Fruit fly (Drosophila melanogaster) whole organism, prepupa: ENCODE data around the gene lwr.

Source experiments
- Blimp-1 ChIP-seq: fragments of 200-800 bp; sonication (Bioruptor generic); optimal IDR thresholded peaks from 3 replicates; lab custom pipeline; 2017; ENCODE audit warnings: missing biosample characterization, missing genetic modification characterization, mild to moderate bottlenecking, moderate library complexity, missing genetic modification reagents
- CG10631 ChIP-seq: fragments of 200-800 bp; sonication (Bioruptor generic); optimal IDR thresholded peaks from 2 replicates; lab custom pipeline; 2016; ENCODE audit warnings: missing biosample characterization, missing genetic modification characterization
- CG10669 ChIP-seq: fragments of 200-800 bp; sonication (Bioruptor generic); optimal IDR thresholded peaks from 3 replicates; lab custom pipeline; 2018; ENCODE audit warnings: missing biosample characterization, mild to moderate bottlenecking, missing genetic modification characterization, moderate library complexity
- CG11294 ChIP-seq: fragments of 200-800 bp; sonication (Bioruptor generic); IDR thresholded peaks from 2 replicates; pipeline ENCODE4 v1.3.6; 2022; ENCODE audit warnings: missing biosample characterization, missing genetic modification characterization
- CG11762 ChIP-seq: fragments of 200-800 bp; sonication (Bioruptor generic); optimal IDR thresholded peaks from 3 replicates; lab custom pipeline; 2016; ENCODE audit warnings: missing biosample characterization, missing genetic modification characterization; ENCODE audit not compliant: insufficient read depth
- CG11902 ChIP-seq: fragments of 200-800 bp; sonication (Bioruptor generic); optimal IDR thresholded peaks from 3 replicates; lab custom pipeline; 2016; ENCODE audit warnings: missing biosample characterization, missing genetic modification characterization
- CG15336 ChIP-seq: fragments of 200-800 bp; sonication (Bioruptor generic); IDR thresholded peaks from 2 replicates; pipeline ENCODE4 v1.3.6; 2022; ENCODE audit warnings: missing biosample characterization, missing genetic modification characterization
- CG1621 ChIP-seq: fragments of 200-800 bp; sonication (Bioruptor generic); optimal IDR thresholded peaks from 3 replicates; lab custom pipeline; 2018; ENCODE audit warnings: missing biosample characterization, mild to moderate bottlenecking, missing genetic modification characterization
- CG16779 ChIP-seq: fragments of 200-800 bp; sonication (Bioruptor generic); optimal IDR thresholded peaks from 3 replicates; lab custom pipeline; 2017; ENCODE audit warnings: missing biosample characterization, mild to moderate bottlenecking, missing genetic modification characterization
- CG3032 ChIP-seq: fragments of 200-800 bp; optimal IDR thresholded peaks from 2 replicates; lab custom pipeline; 2019; ENCODE audit warnings: missing biosample characterization, mild to moderate bottlenecking, missing genetic modification characterization, moderate library complexity
- CG31627 ChIP-seq: fragments of 200-800 bp; sonication (Bioruptor generic); optimal IDR thresholded peaks from 3 replicates; lab custom pipeline; 2016; ENCODE audit warnings: missing biosample characterization, missing genetic modification characterization
- CG32006 ChIP-seq: fragments of 200-800 bp; sonication (Bioruptor generic); optimal IDR thresholded peaks from 3 replicates; lab custom pipeline; 2017; ENCODE audit warnings: missing biosample characterization, mild to moderate bottlenecking, missing genetic modification characterization
- CG34406 ChIP-seq: fragments of 200-800 bp; sonication (Bioruptor generic); optimal IDR thresholded peaks from 3 replicates; lab custom pipeline; 2016; ENCODE audit warnings: missing biosample characterization, missing genetic modification characterization
- CG3919 ChIP-seq: fragments of 200-800 bp; sonication (Bioruptor generic); optimal IDR thresholded peaks from 3 replicates; lab custom pipeline; 2016; ENCODE audit warnings: missing biosample characterization, missing genetic modification characterization
- CG4318 ChIP-seq: fragments of 200-800 bp; sonication (Bioruptor generic); optimal IDR thresholded peaks from 3 replicates; lab custom pipeline; 2017; ENCODE audit warnings: missing biosample characterization, mild to moderate bottlenecking, missing genetic modification characterization
- CG6163 ChIP-seq: fragments of 200-800 bp; sonication (Bioruptor generic); IDR thresholded peaks from 3 replicates; pipeline ENCODE4 v1.3.6; 2022; ENCODE audit warnings: missing biosample characterization, missing genetic modification characterization
- CG6276 ChIP-seq: fragments of 200-800 bp; sonication (Bioruptor generic); optimal IDR thresholded peaks from 2 replicates; lab custom pipeline; 2017; ENCODE audit warnings: missing biosample characterization, mild to moderate bottlenecking, missing genetic modification characterization
- CG6808 ChIP-seq: fragments of 200-800 bp; sonication (Bioruptor generic); optimal IDR thresholded peaks from 3 replicates; lab custom pipeline; 2017; ENCODE audit warnings: missing biosample characterization, missing genetic modification characterization, mild to moderate bottlenecking, moderate library complexity, missing genetic modification reagents
- CG8119 ChIP-seq: fragments of 200-800 bp; sonication (Bioruptor generic); IDR thresholded peaks from 3 replicates; pipeline ENCODE4 v1.3.6; 2022; ENCODE audit warnings: missing biosample characterization, missing genetic modification characterization
- CG8319 ChIP-seq: fragments of 200-800 bp; sonication (Bioruptor generic); optimal IDR thresholded peaks from 3 replicates; lab custom pipeline; 2016; ENCODE audit warnings: missing biosample characterization, missing genetic modification characterization
- CG8632 ChIP-seq: fragments of 200-800 bp; sonication (Bioruptor generic); optimal IDR thresholded peaks from 3 replicates; lab custom pipeline; 2016; ENCODE audit warnings: missing biosample characterization, missing genetic modification characterization
- Eip75B ChIP-seq: fragments of 200-800 bp; sonication (Bioruptor generic); optimal IDR thresholded peaks from 3 replicates; lab custom pipeline; 2016; ENCODE audit warnings: missing biosample characterization, missing genetic modification characterization
- Eip78C ChIP-seq: fragments of 200-800 bp; sonication (Bioruptor generic); peaks from one replicate; lab custom pipeline; 2016; ENCODE audit warnings: missing biosample characterization, missing genetic modification characterization
- Eip93F ChIP-seq: fragments of 200-800 bp; sonication (Bioruptor generic); optimal IDR thresholded peaks from 2 replicates; lab custom pipeline; 2016; ENCODE audit warnings: missing biosample characterization, mild to moderate bottlenecking, missing genetic modification characterization
- Ets21C ChIP-seq: fragments of 200-800 bp; sonication (Bioruptor generic); optimal IDR thresholded peaks from 3 replicates; lab custom pipeline; 2016; ENCODE audit warnings: missing biosample characterization, missing genetic modification characterization
- Gug ChIP-seq: fragments of 200-800 bp; sonication (Bioruptor generic); IDR thresholded peaks from 2 replicates; pipeline ENCODE4 v1.3.6; 2022; ENCODE audit warnings: missing biosample characterization, missing genetic modification characterization
- Hr39 ChIP-seq: fragments of 200-800 bp; sonication (Bioruptor generic); optimal IDR thresholded peaks from 2 replicates; lab custom pipeline; 2016; ENCODE audit warnings: missing biosample characterization, missing genetic modification characterization
- Hr4 ChIP-seq: fragments of 200-800 bp; sonication (Bioruptor generic); optimal IDR thresholded peaks from 3 replicates; lab custom pipeline; 2016; ENCODE audit warnings: missing biosample characterization, missing genetic modification characterization
- Lpt ChIP-seq: fragments of 200-800 bp; sonication (Bioruptor generic); optimal IDR thresholded peaks from 3 replicates; lab custom pipeline; 2016; ENCODE audit warnings: missing biosample characterization, missing genetic modification characterization
- Met ChIP-seq: fragments of 200-800 bp; sonication (Bioruptor generic); optimal IDR thresholded peaks from 3 replicates; lab custom pipeline; 2016; ENCODE audit warnings: missing biosample characterization, missing genetic modification characterization
- Smox ChIP-seq: fragments of 200-800 bp; sonication (Bioruptor generic); optimal IDR thresholded peaks from 3 replicates; lab custom pipeline; 2016; ENCODE audit warnings: missing biosample characterization, missing genetic modification characterization
- Sox14 ChIP-seq: fragments of 200-800 bp; sonication (Bioruptor generic); optimal IDR thresholded peaks from 3 replicates; lab custom pipeline; 2016; ENCODE audit warnings: missing biosample characterization, missing genetic modification characterization
- Sox15 ChIP-seq: fragments of 200-800 bp; sonication (Bioruptor generic); optimal IDR thresholded peaks from 3 replicates; lab custom pipeline; 2016; ENCODE audit warnings: missing biosample characterization, missing genetic modification characterization
- achi ChIP-seq: fragments of 200-800 bp; sonication (Bioruptor generic); optimal IDR thresholded peaks from 3 replicates; lab custom pipeline; 2016; ENCODE audit warnings: missing biosample characterization, missing genetic modification characterization
- acj6 ChIP-seq: fragments of 200-800 bp; sonication (Bioruptor generic); optimal IDR thresholded peaks from 3 replicates; lab custom pipeline; 2016; ENCODE audit warnings: missing biosample characterization, missing genetic modification characterization
- cyc ChIP-seq: fragments of 200-800 bp; sonication (Bioruptor generic); optimal IDR thresholded peaks from 3 replicates; lab custom pipeline; 2016; ENCODE audit warnings: missing biosample characterization, missing genetic modification characterization
- dac ChIP-seq: fragments of 200-800 bp; sonication (Bioruptor generic); optimal IDR thresholded peaks from 2 replicates; lab custom pipeline; 2017; ENCODE audit warnings: missing biosample characterization, mild to moderate bottlenecking, missing genetic modification characterization
- eg ChIP-seq: fragments of 200-800 bp; sonication (Bioruptor generic); IDR thresholded peaks from 3 replicates; pipeline ENCODE4 v1.3.6; 2022; ENCODE audit warnings: missing biosample characterization, missing genetic modification characterization
- esn ChIP-seq: fragments of 200-800 bp; sonication (Bioruptor generic); optimal IDR thresholded peaks from 2 replicates; lab custom pipeline; 2016; ENCODE audit warnings: missing biosample characterization, mild to moderate bottlenecking, missing genetic modification characterization, moderate library complexity
- fd85E ChIP-seq: fragments of 200-800 bp; sonication (Bioruptor generic); optimal IDR thresholded peaks from 3 replicates; lab custom pipeline; 2016; ENCODE audit warnings: missing biosample characterization, missing genetic modification characterization
- fkh ChIP-seq: fragments of 200-800 bp; sonication (Bioruptor generic); optimal IDR thresholded peaks from 3 replicates; lab custom pipeline; 2017; ENCODE audit warnings: missing biosample characterization, mild to moderate bottlenecking, missing genetic modification characterization, moderate library complexity
- lz ChIP-seq: fragments of 200-800 bp; sonication (Bioruptor generic); optimal IDR thresholded peaks from 3 replicates; lab custom pipeline; 2016; ENCODE audit warnings: missing biosample characterization, missing genetic modification characterization
- pdm3 ChIP-seq: fragments of 200-800 bp; sonication (Bioruptor generic); optimal IDR thresholded peaks from 3 replicates; lab custom pipeline; 2016; ENCODE audit warnings: missing biosample characterization, missing genetic modification characterization
- salr ChIP-seq, 2 experiments: fragments of 200-800 bp; sonication (Bioruptor generic); optimal IDR thresholded peaks; 3 replicates each; lab custom pipeline; 2016 to 2018; ENCODE audit warnings: missing biosample characterization in 2 of 2, missing genetic modification characterization in 2 of 2, mild to moderate bottlenecking in 1 of 2
- spab ChIP-seq: fragments of 200-800 bp; sonication (Bioruptor generic); optimal IDR thresholded peaks from 2 replicates; lab custom pipeline; 2017; ENCODE audit warnings: missing biosample characterization, mild to moderate bottlenecking, missing genetic modification characterization, missing genetic modification reagents
- ss ChIP-seq, 2 experiments: fragments of 200-800 bp; sonication (Bioruptor generic); optimal IDR thresholded peaks; 2 replicates in 1 of 2; 3 replicates in 1 of 2; lab custom pipeline; 2017 to 2018; ENCODE audit warnings: mild to moderate bottlenecking in 2 of 2, missing biosample characterization in 2 of 2, missing genetic modification characterization in 2 of 2, moderate library complexity in 1 of 2
- svp ChIP-seq: fragments of 200-800 bp; sonication (Bioruptor generic); peaks from one replicate; lab custom pipeline; 2016; ENCODE audit warnings: missing biosample characterization, missing genetic modification characterization
- topi ChIP-seq: fragments of 200-800 bp; sonication (Bioruptor generic); optimal IDR thresholded peaks from 3 replicates; lab custom pipeline; 2016; ENCODE audit warnings: missing biosample characterization, missing genetic modification characterization
- vri ChIP-seq: fragments of 200-800 bp; sonication (Bioruptor generic); optimal IDR thresholded peaks from 3 replicates; lab custom pipeline; 2016; ENCODE audit warnings: missing biosample characterization, mild to moderate bottlenecking, missing genetic modification characterization

lwr gene

dm6 chr2L:513035-513434 is 29.3 kb downstream of the lwr start:
- TF ChIP-seq CG6276 (no peak), Eip78C (GFP tag; lab: Kevin White, UChicago) (peak; percentile 68), salr (GFP tag; optimal IDR thresholded peaks at IDR 0.05; lab: Kevin White, UChicago) (no peak), CG11902 (GFP tag; lab: Kevin White, UChicago) (no peak), CG3032 (tag; lab: Kevin White, UChicago) (no peak), pdm3 (GFP tag; lab: Kevin White, UChicago) (no peak), Smox (no peak), CG11294 (GFP tag; lab: Robert Waterston, UW) (no peak)

- TF ChIP-seq CG31627 (GFP tag; lab: Kevin White, UChicago) (peak; percentile 83), CG6163 (peak; percentile 69), CG1621 (tag; lab: Kevin White, UChicago) (peak; percentile 33), CG32006 (peak; percentile 39), Hr4 (GFP tag; lab: Kevin White, UChicago) (peak; percentile 28), CG6276 (no peak), salr (GFP tag; optimal IDR thresholded peaks at IDR 0.05; lab: Kevin White, UChicago) (peak in 1 of 2 experiments; percentile 30), lz (GFP tag; lab: Kevin White, UChicago) (peak; percentile 82), Smox (peak; percentile 83), eg (GFP tag; lab: Robert Waterston, UW) (peak; percentile 7; the same call in 1 of the 3 replicates), CG8119 (GFP tag; lab: Robert Waterston, UW) (peak; percentile 37; the same call in 1 of the 3 replicates), CG4318 (no peak), CG11294 (GFP tag; lab: Robert Waterston, UW) (no peak), CG16779 (tag; lab: Kevin White, UChicago) (no peak), acj6 (GFP tag; lab: Kevin White, UChicago) (peak; percentile 84), CG11902 (GFP tag; lab: Kevin White, UChicago) (peak; percentile 59), CG3032 (tag; lab: Kevin White, UChicago) (peak; percentile 3), Sox15 (GFP tag; lab: Kevin White, UChicago) (peak; percentile 62), pdm3 (GFP tag; lab: Kevin White, UChicago) (peak; percentile 78), spab (GFP tag; lab: Kevin White, UChicago) (no peak), Hr39 (GFP tag; lab: Kevin White, UChicago) (peak; percentile 79), dac (GFP tag; lab: Kevin White, UChicago) (no peak), CG8319 (GFP tag; lab: Kevin White, UChicago) (peak; percentile 27), Gug (GFP tag; lab: Robert Waterston, UW) (no peak), esn (GFP tag; lab: Kevin White, UChicago) (peak; percentile 89), CG10669 (peak; percentile 49), fkh (GFP tag; lab: Kevin White, UChicago) (no peak), Lpt (GFP tag; lab: Kevin White, UChicago) (no peak), Eip93F (peak; percentile 70), Eip75B (GFP tag; lab: Kevin White, UChicago) (peak; percentile 73), CG10631 (GFP tag; lab: Kevin White, UChicago) (peak; percentile 60), Met (GFP tag; lab: Kevin White, UChicago) (peak; percentile 84), CG15336 (GFP tag; lab: Robert Waterston, UW) (no peak; the same call in 1 of the 2 replicates), vri (GFP tag; lab: Kevin White, UChicago) (peak; percentile 58), fd85E (GFP tag; lab: Kevin White, UChicago) (no peak), CG6808 (GFP tag; lab: Kevin White, UChicago) (peak; percentile 8), topi (GFP tag; lab: Kevin White, UChicago) (peak; percentile 85), cyc (GFP tag; lab: Kevin White, UChicago) (peak; percentile 75), Eip78C (GFP tag; lab: Kevin White, UChicago) (peak; percentile 94), Ets21C (GFP tag; lab: Kevin White, UChicago) (no peak), CG8632 (GFP tag; lab: Kevin White, UChicago) (peak; percentile 57), CG3919 (GFP tag; lab: Kevin White, UChicago) (peak; percentile 82), ss (GFP tag; optimal IDR thresholded peaks at IDR 0.05; lab: Kevin White, UChicago) (peak in 1 of 2 experiments; percentile 30), Blimp-1 (no peak), Sox14 (peak; percentile 67), achi (peak; percentile 74), CG11762 (GFP tag; lab: Kevin White, UChicago) (peak; percentile 11), svp (GFP tag; lab: Kevin White, UChicago) (peak; percentile 89), CG34406 (GFP tag; lab: Kevin White, UChicago) (peak; percentile 74)
Measured at dm6 chr2L:512028-512427, 30.4 kb downstream of the lwr start.
